Fruit fly (Drosophila melanogaster): Measurements from ENCODE around the gene CG6144.

The CG6144 gene

dm6 chr2L:10483073-10483472, 5.4 kb upstream of the CG6144 start, which contains the start of gene Grip75 (continued):
- TF ChIP-seq CG42726 (GFP tag; IDR thresholded peaks at IDR 0.05; ENCODE audit: partially characterized antibody) (0 out of 2 replicates have a peak, but pooled peaks have one; percentile 32), CG4424 (GFP tag; optimal IDR thresholded peaks at IDR 0.05) (no peak), gsb (GFP tag; IDR thresholded peaks at IDR 0.05) (no peak), fd96Cb (tag; optimal IDR thresholded peaks at IDR 0.05) (no peak), CG4707 (GFP tag; optimal IDR thresholded peaks at IDR 0.05) (no peak), sens-2 (GFP tag; IDR thresholded peaks at IDR 0.05) (no peak), crp (GFP tag; optimal IDR thresholded peaks at IDR 0.05) (peak in 1 of 2 experiments; percentile 51), Lpt (GFP tag; optimal IDR thresholded peaks at IDR 0.05) (no peak), CG2116 (GFP tag; optimal IDR thresholded peaks at IDR 0.05) (peak; percentile 41), pzg (GFP tag; optimal IDR thresholded peaks at IDR 0.05) (peak; percentile 57), Usf (GFP tag; optimal IDR thresholded peaks at IDR 0.05) (no peak), bbx (GFP tag; IDR thresholded peaks at IDR 0.05; ENCODE audit: partially characterized antibody) (peak; percentile 62), trem (tag; optimal IDR thresholded peaks at IDR 0.05) (no peak), Trl (optimal IDR thresholded peaks at IDR 0.05) (no peak), Trl (GFP tag; optimal IDR thresholded peaks at IDR 0.05) (no peak), Scr (GFP tag; IDR thresholded peaks at IDR 0.05; ENCODE audit: partially characterized antibody) (peak; percentile 58), bsh (GFP tag; optimal IDR thresholded peaks at IDR 0.05) (no peak), unc-4 (GFP tag; IDR thresholded peaks at IDR 0.05; ENCODE audit: partially characterized antibody) (peak; percentile 55; the same call in 1 of the 2 replicates), MBD-R2 (GFP tag; IDR thresholded peaks at IDR 0.05) (peak; percentile 59), CG2129 (GFP tag; IDR thresholded peaks at IDR 0.05; ENCODE audit: partially characterized antibody) (0 out of 2 replicates have a peak, but pooled peaks have one; percentile 20), ftz-f1 (GFP tag; optimal IDR thresholded peaks at IDR 0.05) (no peak), CG17802 (tag; optimal IDR thresholded peaks at IDR 0.05) (no peak), BEAF-32 (GFP tag; optimal IDR thresholded peaks at IDR 0.05) (peak; percentile 62), CG13123 (GFP tag; optimal IDR thresholded peaks at IDR 0.05) (no peak), CG6813 (GFP tag; optimal IDR thresholded peaks at IDR 0.05) (no peak), CG9727 (GFP tag; optimal IDR thresholded peaks at IDR 0.05) (no peak), Sry-δ (GFP tag; optimal IDR thresholded peaks at IDR 0.05) (peak; percentile 86), sd (tag; optimal IDR thresholded peaks at IDR 0.05) (no peak), CG1529 (GFP tag; optimal IDR thresholded peaks at IDR 0.05) (no peak), nerfin-2 (GFP tag; IDR thresholded peaks at IDR 0.05; ENCODE audit: partially characterized antibody) (peak; percentile 66; the same call in 1 of the 2 replicates), twi (tag; optimal IDR thresholded peaks at IDR 0.05) (peak; percentile 32), Kr (GFP tag; optimal IDR thresholded peaks at IDR 0.05) (no peak), zen2 (GFP tag; IDR thresholded peaks at IDR 0.05; ENCODE audit: partially characterized antibody) (peak; percentile 51; the same call in 2 of the 3 replicates), sob (GFP tag; IDR thresholded peaks at IDR 0.05) (no peak), amos (GFP tag; IDR thresholded peaks at IDR 0.05; ENCODE audit: partially characterized antibody) (peak; percentile 67), mld (GFP tag; IDR thresholded peaks at IDR 0.05; ENCODE audit: partially characterized antibody) (0 out of 3 replicates have a peak, but pooled peaks have one; percentile 18), CG33557 (GFP tag; optimal IDR thresholded peaks at IDR 0.05) (no peak), disco-r (GFP tag; optimal IDR thresholded peaks at IDR 0.05) (no peak), CG3995 (GFP tag; optimal IDR thresholded peaks at IDR 0.05) (no peak), Myb (GFP tag; optimal IDR thresholded peaks at IDR 0.05) (peak; percentile 49), ssp (GFP tag; IDR thresholded peaks at IDR 0.05) (no peak), sima (GFP tag; optimal IDR thresholded peaks at IDR 0.05) (no peak), CG7839 (tag; optimal IDR thresholded peaks at IDR 0.05) (no peak), Bgb (GFP tag; IDR thresholded peaks at IDR 0.05; ENCODE audit: partially characterized antibody) (peak; percentile 61), CG30020 (tag; optimal IDR thresholded peaks at IDR 0.05) (peak; percentile 21), Antp (GFP tag; optimal IDR thresholded peaks at IDR 0.05) (no peak), mam (GFP tag; optimal IDR thresholded peaks at IDR 0.05) (no peak), eve (GFP tag; optimal IDR thresholded peaks at IDR 0.05) (no peak), Dll (GFP tag; IDR thresholded peaks at IDR 0.05; ENCODE audit: partially characterized antibody) (peak; percentile 63; the same call in 3 of the 4 replicates)

All from whole organism, embryonic.